Worm (Caenorhabditis elegans): ENCODE results near the gene cyp-13A6.

DNA sequence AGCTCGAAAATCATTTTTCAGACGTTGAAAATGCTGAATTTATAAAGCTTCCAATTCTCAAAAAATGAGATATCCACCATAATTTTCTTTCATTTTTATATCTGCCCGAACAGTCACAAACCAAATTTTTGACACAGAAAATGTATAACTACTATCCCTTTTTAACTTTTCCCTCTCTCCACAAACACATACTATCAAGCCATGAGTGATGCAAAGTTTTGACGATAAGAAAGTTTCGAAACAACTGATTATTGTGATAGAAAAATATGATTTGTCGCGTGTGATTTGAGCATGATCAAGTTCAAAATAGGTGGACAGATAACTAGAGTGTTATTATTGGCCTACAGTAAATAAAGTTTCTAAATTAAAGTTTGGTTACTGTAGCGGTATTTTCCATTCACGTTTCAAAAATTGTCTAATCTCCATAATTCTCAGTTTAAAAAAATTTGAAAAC, 4.9 kb upstream of the cyp-13A6 start, which contains the start of gene cyp-13A8:
- TF ChIP-seq nhr-28 (tag; optimal IDR thresholded peaks at IDR 0.05) (no peak), aly-2 (tag; optimal IDR thresholded peaks at IDR 0.05) (no peak), lin-13 (GFP tag; optimal IDR thresholded peaks at IDR 0.05) (no peak), blmp-1 (tag; optimal IDR thresholded peaks at IDR 0.05) (peak; percentile 32), mep-1 (tag; optimal IDR thresholded peaks at IDR 0.05) (no peak), ztf-4 (tag; optimal IDR thresholded peaks at IDR 0.05) (no peak), vab-15 (tag; optimal IDR thresholded peaks at IDR 0.05) (no peak), nhr-11 (tag; optimal IDR thresholded peaks at IDR 0.05) (no peak), nhr-84 (tag; optimal IDR thresholded peaks at IDR 0.05) (no peak), unc-130 (tag; optimal IDR thresholded peaks at IDR 0.05) (no peak), tlp-1 (tag; optimal IDR thresholded peaks at IDR 0.05) (no peak)

Data from whole organism, L1 larva.